Fruit fly (Drosophila melanogaster) whole organism, embryonic: ENCODE data around the gene mRpL10.
A peak's percentile ranks its signal among the peaks of the same experiment; 100 is the strongest.

Experiments
- Asciz ChIP-seq: fragments of 200-800 bp; sonication (Bioruptor generic); optimal IDR thresholded peaks from 2 replicates; lab custom pipeline; 2017; ENCODE audit warnings: missing biosample characterization, mild to moderate bottlenecking, missing genetic modification characterization, missing genetic modification reagents
- CG1024 ChIP-seq: fragments of 200-800 bp; sonication (Bioruptor generic); IDR thresholded peaks from 2 replicates; pipeline ENCODE4 v1.3.6; 2022; ENCODE audit warnings: missing biosample characterization, missing genetic modification characterization
- CG11247 ChIP-seq: fragments of 200-800 bp; sonication (Bioruptor generic); IDR thresholded peaks from 2 replicates; pipeline ENCODE4 v1.3.6; 2022; ENCODE audit warnings: missing biosample characterization, missing genetic modification characterization
- CG12299 ChIP-seq: fragments of 200-800 bp; sonication (Bioruptor generic); optimal IDR thresholded peaks from 2 replicates; lab custom pipeline; 2018; ENCODE audit warnings: missing biosample characterization, mild to moderate bottlenecking, missing genetic modification characterization
- CG12769 ChIP-seq: fragments of 200-800 bp; sonication (Bioruptor generic); optimal IDR thresholded peaks from 2 replicates; lab custom pipeline; 2019; ENCODE audit warnings: missing biosample characterization, mild to moderate bottlenecking, missing genetic modification characterization, moderate library complexity
- CG13624 ChIP-seq: fragments of 200-800 bp; sonication (Bioruptor generic); optimal IDR thresholded peaks from 2 replicates; lab custom pipeline; 2016; ENCODE audit warnings: missing biosample characterization, missing genetic modification characterization
- CG14860 ChIP-seq: fragments of 200-800 bp; sonication (Bioruptor generic); IDR thresholded peaks from 3 replicates; pipeline ENCODE4 v1.3.6; 2022; ENCODE audit warnings: missing biosample characterization, missing genetic modification characterization; ENCODE audit not compliant: partially characterized antibody
- CG17328 ChIP-seq: fragments of 200-800 bp; sonication (Bioruptor generic); IDR thresholded peaks from 2 replicates; pipeline ENCODE4 v1.3.6; 2022; ENCODE audit warnings: missing biosample characterization, missing genetic modification characterization
- CG17612 ChIP-seq: fragments of 200-800 bp; sonication (Bioruptor generic); IDR thresholded peaks from 2 replicates; pipeline ENCODE4 v1.3.6; 2022; ENCODE audit warnings: missing biosample characterization, missing genetic modification characterization
- CG1792 ChIP-seq: fragments of 200-800 bp; sonication (Bioruptor generic); optimal IDR thresholded peaks from 2 replicates; lab custom pipeline; 2016; ENCODE audit warnings: missing biosample characterization, missing genetic modification characterization
- CG2202 ChIP-seq: fragments of 200-800 bp; sonication (Bioruptor generic); optimal IDR thresholded peaks from 2 replicates; lab custom pipeline; 2018; ENCODE audit warnings: missing biosample characterization, mild to moderate bottlenecking, missing genetic modification characterization
- CG2712 ChIP-seq: fragments of 200-800 bp; optimal IDR thresholded peaks from 3 replicates; lab custom pipeline; 2019; ENCODE audit warnings: missing biosample characterization, mild to moderate bottlenecking, missing genetic modification characterization, moderate library complexity
- CG32767 ChIP-seq: fragments of 200-800 bp; sonication (Bioruptor generic); IDR thresholded peaks from 2 replicates; pipeline ENCODE4 v1.3.6; 2022; ENCODE audit warnings: missing biosample characterization, missing genetic modification characterization
- CG3838 ChIP-seq: fragments of 200-800 bp; sonication (Bioruptor generic); optimal IDR thresholded peaks from 3 replicates; lab custom pipeline; 2016; ENCODE audit warnings: missing biosample characterization, missing genetic modification characterization
- CG4282 ChIP-seq: fragments of 200-800 bp; sonication (Bioruptor generic); optimal IDR thresholded peaks from 2 replicates; lab custom pipeline; 2016; ENCODE audit warnings: missing biosample characterization, missing genetic modification characterization
- CG6175 ChIP-seq: fragments of 200-800 bp; sonication (Bioruptor generic); IDR thresholded peaks from 3 replicates; pipeline ENCODE4 v1.3.6; 2022; ENCODE audit warnings: missing biosample characterization, missing genetic modification characterization
- CG7357 ChIP-seq: fragments of 200-800 bp; sonication (Bioruptor generic); IDR thresholded peaks from 3 replicates; pipeline ENCODE4 v1.3.6; 2022; ENCODE audit warnings: missing biosample characterization, missing genetic modification characterization
- CG9437 ChIP-seq: fragments of 200-800 bp; sonication (Bioruptor generic); optimal IDR thresholded peaks from 2 replicates; lab custom pipeline; 2018; ENCODE audit warnings: missing biosample characterization, mild to moderate bottlenecking, missing genetic modification characterization
- CG9932 ChIP-seq: fragments of 200-800 bp; sonication (Bioruptor generic); IDR thresholded peaks from 2 replicates; pipeline ENCODE4 v1.3.6; 2022; ENCODE audit warnings: missing biosample characterization, missing genetic modification characterization
- D19A ChIP-seq: fragments of 200-800 bp; optimal IDR thresholded peaks from 3 replicates; lab custom pipeline; 2019; ENCODE audit warnings: missing biosample characterization, mild to moderate bottlenecking, missing genetic modification characterization, moderate library complexity
- Dll ChIP-seq: fragments of 200-800 bp; sonication (Bioruptor generic); IDR thresholded peaks from 4 replicates; pipeline ENCODE4 v1.3.6; 2022; ENCODE audit warnings: missing biosample characterization, missing genetic modification characterization; ENCODE audit not compliant: partially characterized antibody
- Fer1 ChIP-seq: fragments of 200-800 bp; sonication (Bioruptor generic); optimal IDR thresholded peaks from 2 replicates; lab custom pipeline; 2017; ENCODE audit warnings: missing biosample characterization, mild to moderate bottlenecking, missing genetic modification characterization
- GATAe ChIP-seq: fragments of 200-800 bp; sonication (Bioruptor generic); conservative IDR thresholded peaks from 2 replicates; pipeline ENCODE4 v1.3.6; 2022; ENCODE audit warnings: missing biosample characterization, missing genetic modification characterization
- HLH3B ChIP-seq: fragments of 200-800 bp; sonication (Bioruptor generic); IDR thresholded peaks from 2 replicates; pipeline ENCODE4 v1.3.6; 2022; ENCODE audit warnings: missing biosample characterization, missing genetic modification characterization
- HmgD ChIP-seq: fragments of 200-800 bp; sonication (Bioruptor generic); optimal IDR thresholded peaks from 3 replicates; lab custom pipeline; 2016; ENCODE audit warnings: missing biosample characterization, missing genetic modification characterization
- Lim3 ChIP-seq: fragments of 200-800 bp; sonication (Bioruptor generic); IDR thresholded peaks from 2 replicates; pipeline ENCODE4 v1.3.6; 2022; ENCODE audit warnings: missing biosample characterization, missing genetic modification characterization
- Mrtf ChIP-seq: fragments of 200-800 bp; sonication (Bioruptor generic); IDR thresholded peaks from 3 replicates; pipeline ENCODE4 v1.3.6; 2022; ENCODE audit warnings: missing biosample characterization, missing genetic modification characterization
- Myb ChIP-seq: fragments of 200-800 bp; sonication (Bioruptor generic); optimal IDR thresholded peaks from 2 replicates; lab custom pipeline; 2016; ENCODE audit warnings: missing biosample characterization, missing genetic modification characterization
- NC2α ChIP-seq: fragments of 200-800 bp; sonication (Bioruptor generic); optimal IDR thresholded peaks from 2 replicates; lab custom pipeline; 2016; ENCODE audit warnings: missing biosample characterization, missing genetic modification characterization
- Pdp1 ChIP-seq, 2 experiments: fragments of 200-800 bp; sonication (Bioruptor generic); optimal IDR thresholded peaks; 3 replicates each; lab custom pipeline; 2016; ENCODE audit warnings: missing biosample characterization in 2 of 2, missing genetic modification characterization in 2 of 2, mild to moderate bottlenecking in 1 of 2, moderate library complexity in 1 of 2
- Poxn ChIP-seq: fragments of 200-800 bp; sonication (Bioruptor generic); IDR thresholded peaks from 2 replicates; pipeline ENCODE4 v1.3.6; 2022; ENCODE audit warnings: missing biosample characterization, missing genetic modification characterization
- abd-A ChIP-seq: fragments of 200-800 bp; sonication (Bioruptor generic); optimal IDR thresholded peaks from 3 replicates; lab custom pipeline; 2019; ENCODE audit warnings: missing biosample characterization, mild to moderate bottlenecking, missing genetic modification characterization, moderate library complexity
- al ChIP-seq: fragments of 200-800 bp; sonication (Bioruptor generic); IDR thresholded peaks from 2 replicates; pipeline ENCODE4 v1.3.6; 2022; ENCODE audit warnings: missing biosample characterization, missing genetic modification characterization
- ase ChIP-seq: fragments of 200-800 bp; sonication (Bioruptor generic); IDR thresholded peaks from 3 replicates; pipeline ENCODE4 v1.3.6; 2022; ENCODE audit warnings: missing biosample characterization, missing genetic modification characterization
- bsh ChIP-seq, 2 experiments: fragments of 200-800 bp; sonication (Bioruptor generic); optimal IDR thresholded peaks; 2 replicates each; lab custom pipeline; 2017 to 2018; ENCODE audit warnings: mild to moderate bottlenecking in 2 of 2, missing biosample characterization in 2 of 2, missing genetic modification characterization in 2 of 2, moderate library complexity in 1 of 2
- chinmo ChIP-seq: fragments of 200-800 bp; sonication (Bioruptor generic); IDR thresholded peaks from 4 replicates; pipeline ENCODE4 v1.3.6; 2022; ENCODE audit warnings: missing biosample characterization, missing genetic modification characterization; ENCODE audit not compliant: partially characterized antibody
- da ChIP-seq: fragments of 200-800 bp; sonication (Bioruptor generic); optimal IDR thresholded peaks from 2 replicates; lab custom pipeline; 2016; ENCODE audit warnings: missing biosample characterization, missing genetic modification characterization
- dan ChIP-seq: fragments of 200-800 bp; sonication (Bioruptor generic); IDR thresholded peaks from 2 replicates; pipeline ENCODE4 v1.3.6; 2022; ENCODE audit warnings: missing biosample characterization, missing genetic modification characterization
- dm ChIP-seq: fragments of 200-800 bp; sonication (Bioruptor generic); optimal IDR thresholded peaks from 3 replicates; lab custom pipeline; 2016; ENCODE audit warnings: missing biosample characterization, missing genetic modification characterization
- dpn ChIP-seq, 2 experiments: fragments of 200-800 bp; sonication (Bioruptor generic); optimal IDR thresholded peaks; 3 replicates each; lab custom pipeline; 2016; ENCODE audit warnings: missing biosample characterization in 2 of 2, missing genetic modification characterization in 2 of 2
- esg ChIP-seq: fragments of 200-800 bp; sonication (Bioruptor generic); conservative IDR thresholded peaks from 2 replicates; pipeline ENCODE4 v1.3.6; 2022; ENCODE audit warnings: missing biosample characterization, missing genetic modification characterization
- fd102C ChIP-seq: fragments of 200-800 bp; sonication (Bioruptor generic); optimal IDR thresholded peaks from 2 replicates; lab custom pipeline; 2018; ENCODE audit warnings: missing biosample characterization, mild to moderate bottlenecking, missing genetic modification characterization, moderate library complexity
- grau ChIP-seq: fragments of 200-800 bp; optimal IDR thresholded peaks from 3 replicates; lab custom pipeline; 2019; ENCODE audit warnings: missing biosample characterization, mild to moderate bottlenecking, missing genetic modification characterization, moderate library complexity
- gro ChIP-seq: fragments of 200-800 bp; sonication (Bioruptor generic); optimal IDR thresholded peaks from 2 replicates; lab custom pipeline; 2016; ENCODE audit warnings: missing biosample characterization, missing genetic modification characterization
- jing ChIP-seq: fragments of 200-800 bp; sonication (Bioruptor generic); optimal IDR thresholded peaks from 2 replicates; lab custom pipeline; 2018; ENCODE audit warnings: missing biosample characterization, mild to moderate bottlenecking, missing genetic modification characterization
- lab ChIP-seq: fragments of 200-800 bp; sonication (Bioruptor generic); optimal IDR thresholded peaks from 3 replicates; lab custom pipeline; 2017; ENCODE audit warnings: missing biosample characterization, missing genetic modification characterization, mild to moderate bottlenecking, moderate library complexity, missing genetic modification reagents
- lmd ChIP-seq: fragments of 200-800 bp; sonication (Bioruptor generic); IDR thresholded peaks from 2 replicates; pipeline ENCODE4 v1.3.6; 2022; ENCODE audit warnings: missing biosample characterization, missing genetic modification characterization
- pros ChIP-seq: fragments of 200-800 bp; sonication (Bioruptor generic); optimal IDR thresholded peaks from 3 replicates; lab custom pipeline; 2019; ENCODE audit warnings: missing biosample characterization, mild to moderate bottlenecking, missing genetic modification characterization, moderate library complexity
- sim ChIP-seq: fragments of 200-800 bp; sonication (Bioruptor generic); IDR thresholded peaks from 2 replicates; pipeline ENCODE4 v1.3.6; 2022; ENCODE audit warnings: missing biosample characterization, missing genetic modification characterization
- tio ChIP-seq: fragments of 200-800 bp; sonication (Bioruptor generic); optimal IDR thresholded peaks from 2 replicates; lab custom pipeline; 2017; ENCODE audit warnings: missing biosample characterization, missing genetic modification characterization, inconsistent platforms
- yki ChIP-seq: fragments of >200 bp; optimal IDR thresholded peaks from 3 replicates; lab custom pipeline; 2018

The mRpL10 gene

dm6 chr2L:247845-248473 is 44.4 kb downstream of the mRpL10 start (continued):
- TF ChIP-seq Pdp1 (GFP tag; optimal IDR thresholded peaks at IDR 0.05; lab: Kevin White, UChicago) (no peak), GATAe (GFP tag; lab: Robert Waterston, UW) (no peak), CG32767 (GFP tag; lab: Robert Waterston, UW) (no peak), CG1792 (no peak), ase (GFP tag; lab: Robert Waterston, UW) (no peak), CG2202 (no peak), dm (GFP tag; lab: Kevin White, UChicago) (no peak), Fer1 (peak; percentile 69), CG2712 (tag; lab: Kevin White, UChicago) (peak; percentile 54), bsh (GFP tag; optimal IDR thresholded peaks at IDR 0.05; lab: Kevin White, UChicago) (peak; percentile 41 to 54), CG12769 (peak; percentile 77), HLH3B (no peak), abd-A (peak; percentile 74), Poxn (GFP tag; lab: Robert Waterston, UW) (no peak), dan (GFP tag; lab: Robert Waterston, UW) (no peak), HmgD (GFP tag; lab: Kevin White, UChicago) (no peak), CG7357 (GFP tag; lab: Robert Waterston, UW) (no peak), al (GFP tag; lab: Robert Waterston, UW) (peak; percentile 29; the same call in 1 of the 2 replicates), CG17612 (GFP tag; lab: Robert Waterston, UW) (no peak), CG14860 (GFP tag; lab: Robert Waterston, UW) (no peak), CG4282 (GFP tag; lab: Kevin White, UChicago) (no peak), Myb (GFP tag; lab: Kevin White, UChicago) (no peak), dpn (GFP tag; optimal IDR thresholded peaks at IDR 0.05; lab: Kevin White, UChicago) (peak in 1 of 2 experiments; percentile 40), Mrtf (GFP tag; lab: Robert Waterston, UW) (no peak), gro (GFP tag; lab: Kevin White, UChicago) (no peak), yki (no peak), fd102C (GFP tag; lab: Kevin White, UChicago) (no peak), chinmo (GFP tag; lab: Robert Waterston, UW) (peak; percentile 91; the same call in 3 of the 4 replicates), CG17328 (GFP tag; lab: Robert Waterston, UW) (no peak), jing (GFP tag; lab: Kevin White, UChicago) (no peak), CG9437 (GFP tag; lab: Kevin White, UChicago) (peak; percentile 43), CG1024 (no peak), lab (GFP tag; lab: Kevin White, UChicago) (peak; percentile 87), grau (tag; lab: Kevin White, UChicago) (peak; percentile 94), CG13624 (no peak), Lim3 (GFP tag; lab: Robert Waterston, UW) (no peak), esg (GFP tag; lab: Robert Waterston, UW) (peak; percentile 37), sim (no peak), Dll (no peak), CG9932 (GFP tag; lab: Robert Waterston, UW) (peak; percentile 72), da (GFP tag; lab: Kevin White, UChicago) (no peak), CG11247 (no peak), D19A (peak; percentile 51), NC2α (GFP tag; lab: Kevin White, UChicago) (no peak), CG3838 (peak; percentile 13), Asciz (GFP tag; lab: Kevin White, UChicago) (peak; percentile 9), pros (GFP tag; lab: Kevin White, UChicago) (no peak), lmd (GFP tag; lab: Robert Waterston, UW) (peak; percentile 55; the same call in 1 of the 2 replicates), tio (peak; percentile 33), CG6175 (GFP tag; lab: Robert Waterston, UW) (no peak), CG12299 (tag; lab: Kevin White, UChicago) (no peak)
